Worm (Caenorhabditis elegans) whole organism, late embryonic: ENCODE measurements around the gene C25A8.1.

Experiments
- K02D7.2 ChIP-seq: sonication (generic microtip); optimal IDR thresholded peaks from 2 replicates; lab custom pipeline; 2017; ENCODE audit warnings: mild to moderate bottlenecking, missing genetic modification characterization, missing compliant biosample characterization
- K09A11.1 ChIP-seq: sonication (generic microtip); optimal IDR thresholded peaks from 2 replicates; lab custom pipeline; 2017; ENCODE audit warnings: antibody characterized with exemption, mild to moderate bottlenecking, missing genetic modification characterization, missing compliant biosample characterization; ENCODE audit not compliant: insufficient read depth
- ama-1 ChIP-seq: fragments of 150-350 bp; optimal IDR thresholded peaks from 2 replicates; lab custom pipeline; 2014
- ceh-19 ChIP-seq: fragments of 200-800 bp; sonication (Bioruptor generic); optimal IDR thresholded peaks from 2 replicates; lab custom pipeline; 2018; ENCODE audit warnings: mild to moderate bottlenecking, missing genetic modification characterization, missing compliant biosample characterization
- ceh-2 ChIP-seq: sonication (generic microtip); optimal IDR thresholded peaks from 2 replicates; lab custom pipeline; 2016; ENCODE audit warnings: missing genotype, missing genetic modification characterization, missing compliant biosample characterization
- ceh-24 ChIP-seq: sonication (generic microtip); optimal IDR thresholded peaks from 2 replicates; lab custom pipeline; 2016; ENCODE audit warnings: mild to moderate bottlenecking, missing genetic modification characterization, missing compliant biosample characterization
- che-1 ChIP-seq: sonication (generic microtip); optimal IDR thresholded peaks from 2 replicates; lab custom pipeline; 2016; ENCODE audit warnings: mild to moderate bottlenecking, missing genetic modification characterization, missing compliant biosample characterization
- elt-2 ChIP-seq: sonication (generic microtip); optimal IDR thresholded peaks from 2 replicates; lab custom pipeline; 2016; ENCODE audit warnings: missing genetic modification reagents, missing genetic modification characterization, missing compliant biosample characterization
- lim-6 ChIP-seq: sonication (generic microtip); optimal IDR thresholded peaks from 2 replicates; lab custom pipeline; 2016; ENCODE audit warnings: missing genetic modification characterization, missing compliant biosample characterization
- lin-11 ChIP-seq: fragments of 200-800 bp; sonication (Bioruptor generic); optimal IDR thresholded peaks from 2 replicates; lab custom pipeline; 2018; ENCODE audit warnings: mild to moderate bottlenecking, missing genetic modification characterization, missing compliant biosample characterization
- nhr-11 ChIP-seq: fragments of 150-350 bp; optimal IDR thresholded peaks from 2 replicates; lab custom pipeline; 2014; ENCODE audit warnings: missing biosample characterization, missing genetic modification characterization
- odd-2 ChIP-seq: sonication (generic microtip); optimal IDR thresholded peaks from 2 replicates; lab custom pipeline; 2017; ENCODE audit warnings: antibody characterized with exemption, mild to moderate bottlenecking, missing genetic modification characterization, missing compliant biosample characterization
- rnt-1 ChIP-seq: sonication (generic microtip); optimal IDR thresholded peaks from 2 replicates; lab custom pipeline; 2016; ENCODE audit warnings: missing genetic modification characterization, missing compliant biosample characterization
- tbx-2 ChIP-seq: sonication (generic microtip); optimal IDR thresholded peaks from 2 replicates; lab custom pipeline; 2016; ENCODE audit warnings: missing genetic modification characterization, missing compliant biosample characterization

DNA sequence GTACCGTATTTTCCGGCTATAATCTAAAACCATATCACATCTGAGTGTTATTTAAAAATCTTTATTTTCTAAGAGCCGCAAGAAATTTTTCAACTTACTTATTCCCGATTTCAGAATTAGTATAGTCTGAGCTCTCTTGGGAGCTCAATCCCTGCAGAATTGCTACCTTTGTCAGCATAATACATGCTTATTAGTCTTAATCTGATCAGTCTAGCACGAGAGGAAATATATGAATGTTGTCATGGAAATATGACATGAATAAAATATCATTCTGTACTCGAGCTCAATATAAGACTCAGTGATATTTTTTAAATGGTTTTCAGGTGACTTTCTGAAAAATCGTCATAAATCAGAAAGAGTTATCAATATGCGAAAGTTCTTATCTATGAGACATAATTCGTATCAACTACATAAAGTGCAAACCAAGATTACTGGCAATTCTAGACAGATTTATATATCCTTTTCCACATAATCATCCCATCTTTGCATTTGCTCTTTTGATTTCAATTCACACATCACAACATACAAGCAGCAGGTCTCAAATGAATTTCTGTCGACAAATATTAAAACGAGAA lies 34.5 kb downstream of the C25A8.1 start:
- TF ChIP-seq elt-2 (tag; lab: Kevin White, UChicago) (peak; percentile 19), ceh-24 (no peak), nhr-11 (tag; lab: Kevin White, UChicago) (no peak), odd-2 (tag; lab: Kevin White, UChicago) (no peak), rnt-1 (no peak), ama-1 (lab: Kevin White, UChicago) (no peak), lim-6 (no peak), che-1 (tag; lab: Kevin White, UChicago) (no peak), ceh-19 (no peak), K02D7.2 (tag; lab: Kevin White, UChicago) (no peak), ceh-2 (no peak), lin-11 (no peak), K09A11.1 (tag; lab: Kevin White, UChicago) (no peak), tbx-2 (tag; lab: Kevin White, UChicago) (no peak)
